Worm (Caenorhabditis elegans) whole organism, L4 larva: ENCODE results near the gene T23G7.2.

Experiments used
- R02D3.7 ChIP-seq: fragments of 150-350 bp; sonication (generic microtip); optimal IDR thresholded peaks from 3 replicates; lab custom pipeline; 2014; ENCODE audit warnings: missing biosample characterization, missing genetic modification characterization
- aly-2 ChIP-seq: sonication (generic microtip); optimal IDR thresholded peaks from 2 replicates; lab custom pipeline; 2018; ENCODE audit warnings: missing biosample characterization, missing genetic modification characterization
- attf-4 ChIP-seq: sonication (generic microtip); optimal IDR thresholded peaks from 3 replicates; lab custom pipeline; 2017; ENCODE audit warnings: missing biosample characterization, missing genetic modification characterization
- daf-8 ChIP-seq: fragments of 200-800 bp; sonication (Bioruptor generic); IDR thresholded peaks from 2 replicates; pipeline ENCODE4 v1.3.6; 2022; ENCODE audit warnings: missing genetic modification characterization, missing compliant biosample characterization
- dpl-1 ChIP-seq: fragments of 150-350 bp; optimal IDR thresholded peaks from 2 replicates; lab custom pipeline; 2014; ENCODE audit warnings: missing biosample characterization, missing genetic modification reagents, missing genetic modification characterization
- egl-43 ChIP-seq: fragments of 200-800 bp; sonication (Bioruptor generic); IDR thresholded peaks from 2 replicates; pipeline ENCODE4 v1.3.6; 2022; ENCODE audit warnings: missing genetic modification reagents, missing genetic modification characterization, missing compliant biosample characterization
- fkh-10 ChIP-seq: fragments of 150-350 bp; optimal IDR thresholded peaks from 2 replicates; lab custom pipeline; 2014; ENCODE audit warnings: missing biosample characterization, missing genetic modification reagents, missing genetic modification characterization
- fos-1 ChIP-seq: fragments of 150-350 bp; optimal IDR thresholded peaks from 2 replicates; lab custom pipeline; 2014; ENCODE audit warnings: missing biosample characterization, missing genetic modification characterization
- gei-8 ChIP-seq: fragments of 200-800 bp; sonication (Bioruptor generic); optimal IDR thresholded peaks from 2 replicates; lab custom pipeline; 2018; ENCODE audit warnings: mild to moderate bottlenecking, missing genetic modification characterization, missing compliant biosample characterization
- lin-39 ChIP-seq: fragments of 150-350 bp; optimal IDR thresholded peaks from 2 replicates; lab custom pipeline; 2014; ENCODE audit warnings: missing biosample characterization, missing genetic modification reagents, missing genetic modification characterization
- lsy-2 ChIP-seq, 2 experiments: fragments of 150-350 bp in 1 of 2; sonication (generic microtip) in 1 of 2; optimal IDR thresholded peaks; 2 replicates each; lab custom pipeline; 2014 to 2017; ENCODE audit warnings: missing biosample characterization in 2 of 2, missing genetic modification characterization in 2 of 2
- nhr-76 ChIP-seq: fragments of 150-350 bp; optimal IDR thresholded peaks from 2 replicates; lab custom pipeline; 2014; ENCODE audit warnings: missing biosample characterization, missing genetic modification characterization
- skn-1 ChIP-seq: fragments of 150-350 bp; optimal IDR thresholded peaks from 2 replicates; lab custom pipeline; 2014; ENCODE audit warnings: missing biosample characterization, missing genetic modification characterization
- snpc-1.2 ChIP-seq: fragments of 200-800 bp; sonication (Bioruptor generic); IDR thresholded peaks from 2 replicates; pipeline ENCODE4 v1.3.6; 2022; ENCODE audit warnings: missing genetic modification reagents, missing genetic modification characterization, missing compliant biosample characterization

- TF ChIP-seq nhr-76 (tag; lab: Kevin White, UChicago) (no peak), attf-4 (tag; lab: Kevin White, UChicago) (no peak), fkh-10 (no peak), skn-1 (tag; lab: Kevin White, UChicago) (no peak), snpc-1.2 (GFP tag; lab: Robert Waterston, UW) (no peak), egl-43 (GFP tag; lab: Robert Waterston, UW) (no peak), gei-8 (GFP tag; lab: Kevin White, UChicago) (no peak), dpl-1 (GFP tag; lab: Kevin White, UChicago) (no peak), lsy-2 (tag; optimal IDR thresholded peaks at IDR 0.05; lab: Kevin White, UChicago) (no peak), aly-2 (tag; lab: Kevin White, UChicago) (no peak), daf-8 (GFP tag; lab: Robert Waterston, UW) (no peak), fos-1 (tag; lab: Kevin White, UChicago) (no peak), R02D3.7 (tag; lab: Kevin White, UChicago) (no peak), lin-39 (tag; lab: Kevin White, UChicago) (no peak)
These were observed 21.4 kb upstream of the T23G7.2 start, which contains the start of gene twk-4 for ce11 chrII:9194195-9194594.
